Worm (Caenorhabditis elegans) whole organism, L2 larva: ENCODE results near the gene spe-51.

ENCODE experiments used
- egl-27 ChIP-seq: sonication (generic microtip); optimal IDR thresholded peaks from 3 replicates; lab custom pipeline; 2017; ENCODE audit warnings: missing biosample characterization, missing genetic modification reagents, missing genetic modification characterization
- lin-13 ChIP-seq: fragments of 150-350 bp; optimal IDR thresholded peaks from 2 replicates; lab custom pipeline; 2014; ENCODE audit warnings: missing biosample characterization, missing genetic modification reagents, missing genetic modification characterization
- nhr-23 ChIP-seq: fragments of 150-350 bp; optimal IDR thresholded peaks from 2 replicates; lab custom pipeline; 2014; ENCODE audit warnings: missing biosample characterization, missing genetic modification reagents, missing genetic modification characterization
- snpc-4 ChIP-seq: fragments of 150-350 bp; optimal IDR thresholded peaks from 2 replicates; lab custom pipeline; 2014; ENCODE audit warnings: missing biosample characterization, missing genetic modification characterization
- unc-62 ChIP-seq: fragments of 150-350 bp; optimal IDR thresholded peaks from 2 replicates; lab custom pipeline; 2014; ENCODE audit warnings: missing biosample characterization, missing genetic modification reagents, missing genetic modification characterization

DNA sequence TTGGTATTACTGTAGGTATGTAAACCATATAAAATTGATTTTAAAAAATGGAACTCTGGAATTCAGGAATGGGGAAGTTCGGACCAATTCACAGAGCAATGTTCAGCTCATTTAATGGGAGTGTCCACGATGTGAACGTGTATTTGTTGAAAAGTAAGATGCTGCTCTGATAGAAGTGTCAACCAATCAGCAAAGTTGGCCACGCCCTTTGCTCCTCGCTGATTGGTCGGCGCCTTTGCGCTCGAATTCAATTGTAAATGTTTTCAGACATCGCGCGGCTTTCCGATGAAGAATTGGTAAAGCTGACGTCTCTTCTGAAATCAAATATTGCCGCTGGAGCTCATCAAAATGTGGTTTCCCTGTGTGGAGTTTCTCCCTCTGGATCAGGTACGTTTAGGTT, 9.4 kb upstream of the spe-51 start:
- TF ChIP-seq lin-13 (GFP tag; lab: Kevin White, UChicago) (no peak), egl-27 (no peak), unc-62 (GFP tag; lab: Kevin White, UChicago) (no peak), nhr-23 (tag; lab: Kevin White, UChicago) (no peak), snpc-4 (tag; lab: Kevin White, UChicago) (no peak)
